Worm (Caenorhabditis elegans): ENCODE data around the gene ung-1.

The ung-1 gene

DNA sequence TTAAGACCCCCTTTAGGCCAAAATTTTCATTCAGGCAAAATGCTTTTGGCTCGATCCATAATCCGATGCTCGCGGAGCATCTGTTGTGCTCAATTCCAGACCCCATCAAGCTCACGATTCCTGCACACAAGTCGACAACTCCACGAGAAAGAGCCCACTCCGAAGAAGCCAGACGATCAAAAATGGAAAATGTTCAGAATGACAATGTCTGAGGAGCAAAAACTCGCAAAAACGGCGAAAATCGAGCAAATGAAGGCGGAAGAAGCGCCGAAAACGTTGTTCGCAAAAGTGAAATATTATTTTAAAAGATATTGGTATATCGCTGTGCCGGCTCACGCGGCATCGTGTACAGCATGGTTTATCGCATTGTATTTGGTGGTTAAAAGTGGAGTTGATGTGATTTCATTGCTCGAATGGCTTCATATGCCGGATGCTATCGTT is 52.2 kb downstream of the ung-1 start, which contains the start of gene Y56A3A.22 (continued):
- no peak for TF ChIP-seq ceh-82 (tag; optimal IDR thresholded peaks at IDR 0.05)
- TF ChIP-seq nhr-11 (tag; optimal IDR thresholded peaks at IDR 0.05) = no peak
- no peak for TF ChIP-seq nhr-25 (tag; optimal IDR thresholded peaks at IDR 0.05)

Data from whole organism, L2 larva.